Worm (Caenorhabditis elegans) whole organism, L2 larva: ENCODE results near the gene clec-263.

Experiments used
- F13H6.1 ChIP-seq: sonication (generic microtip); optimal IDR thresholded peaks from 2 replicates; lab custom pipeline; 2016; ENCODE audit warnings: missing genetic modification characterization, missing compliant biosample characterization
- alr-1 ChIP-seq: fragments of 150-350 bp; optimal IDR thresholded peaks from 2 replicates; lab custom pipeline; 2014; ENCODE audit warnings: missing biosample characterization, missing genetic modification characterization
- ceh-82 ChIP-seq: fragments of 150-350 bp; optimal IDR thresholded peaks from 2 replicates; lab custom pipeline; 2014; ENCODE audit warnings: missing biosample characterization, missing genetic modification characterization
- fos-1 ChIP-seq: fragments of 150-350 bp; optimal IDR thresholded peaks from 2 replicates; lab custom pipeline; 2014; ENCODE audit warnings: missing biosample characterization, missing genetic modification characterization
- sem-4 ChIP-seq: fragments of 150-350 bp; optimal IDR thresholded peaks from 2 replicates; lab custom pipeline; 2014; ENCODE audit warnings: missing biosample characterization, missing genetic modification reagents, missing genetic modification characterization
- skn-1 ChIP-seq: sonication (generic microtip); optimal IDR thresholded peaks from 2 replicates; lab custom pipeline; 2017; ENCODE audit warnings: missing biosample characterization, missing genetic modification characterization

DNA sequence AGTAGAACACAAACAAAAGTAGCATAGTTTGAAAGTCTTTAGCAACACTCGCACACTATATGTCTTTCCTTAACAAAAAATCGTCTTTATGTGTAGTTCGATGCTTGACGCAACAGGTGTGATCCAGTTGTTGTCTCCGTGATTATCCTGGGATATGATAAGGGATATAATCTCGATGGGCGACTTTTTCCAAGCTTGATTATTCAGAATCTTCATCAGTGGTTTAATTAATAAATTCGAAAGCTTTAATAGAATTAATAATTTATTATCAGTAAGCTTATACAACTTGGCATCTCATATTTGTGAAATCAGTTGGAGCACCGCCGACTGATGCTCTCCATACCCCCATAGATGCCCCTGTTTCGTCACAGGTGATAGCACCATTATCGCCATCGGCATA, 44.2 kb downstream of the clec-263 start, which contains the start of gene F46B3.7:
- TF ChIP-seq skn-1 (tag; lab: Kevin White, UChicago): no peak
- no peak for TF ChIP-seq F13H6.1 (tag; lab: Kevin White, UChicago)
- TF ChIP-seq fos-1: no peak
- TF ChIP-seq sem-4: no peak
- no peak for TF ChIP-seq alr-1 (tag; lab: Kevin White, UChicago)
- no peak for TF ChIP-seq ceh-82 (tag; lab: Kevin White, UChicago)
